Worm (Caenorhabditis elegans) whole organism, L3 larva: Measurements from ENCODE around the gene ins-12.

Experiments used
- R02D3.7 ChIP-seq: fragments of 150-350 bp; optimal IDR thresholded peaks from 2 replicates; lab custom pipeline; 2014; ENCODE audit warnings: missing biosample characterization, missing genetic modification characterization
- ZK546.5 ChIP-seq: sonication (generic microtip); optimal IDR thresholded peaks from 2 replicates; lab custom pipeline; 2017; ENCODE audit warnings: missing biosample characterization, missing genetic modification characterization
- aly-2 ChIP-seq: fragments of 150-350 bp; optimal IDR thresholded peaks from 2 replicates; lab custom pipeline; 2014; ENCODE audit warnings: missing biosample characterization, missing genetic modification characterization
- ama-1 ChIP-seq: fragments of 150-350 bp; optimal IDR thresholded peaks from 2 replicates; lab custom pipeline; 2018
- ceh-16 ChIP-seq: sonication (generic microtip); optimal IDR thresholded peaks from 2 replicates; lab custom pipeline; 2017; ENCODE audit warnings: missing biosample characterization, missing genetic modification characterization
- ceh-28 ChIP-seq: fragments of 150-350 bp; optimal IDR thresholded peaks from 2 replicates; lab custom pipeline; 2014; ENCODE audit warnings: missing biosample characterization, missing genetic modification reagents, missing genetic modification characterization
- ceh-82 ChIP-seq: fragments of 150-350 bp; optimal IDR thresholded peaks from 2 replicates; lab custom pipeline; 2014; ENCODE audit warnings: missing biosample characterization, missing genetic modification characterization
- egl-5 ChIP-seq: fragments of 150-350 bp; optimal IDR thresholded peaks from 2 replicates; lab custom pipeline; 2017; ENCODE audit warnings: missing biosample characterization, missing genetic modification reagents, missing genetic modification characterization, inconsistent platforms
- elt-1 ChIP-seq: fragments of 150-350 bp; optimal IDR thresholded peaks from 2 replicates; lab custom pipeline; 2014; ENCODE audit warnings: missing biosample characterization, missing genetic modification characterization
- elt-2 ChIP-seq: sonication (generic microtip); optimal IDR thresholded peaks from 2 replicates; lab custom pipeline; 2016; ENCODE audit warnings: missing genetic modification reagents, mild to moderate bottlenecking, missing genetic modification characterization, missing compliant biosample characterization
- elt-3 ChIP-seq, 3 experiments: fragments of 150-350 bp in 1 of 3; sonication (generic microtip) in 2 of 3; optimal IDR thresholded peaks; 2 replicates in 2 of 3; 4 replicates in 1 of 3; lab custom pipeline; 2014 to 2017; ENCODE audit warnings: missing biosample characterization in 3 of 3, missing genetic modification characterization in 3 of 3
- eor-1 ChIP-seq, 2 experiments: fragments of 150-350 bp; optimal IDR thresholded peaks; 2 replicates each; lab custom pipeline; 2014 to 2018; ENCODE audit warnings: missing biosample characterization in 2 of 2, missing genetic modification characterization in 2 of 2
- fkh-10 ChIP-seq: sonication (generic microtip); optimal IDR thresholded peaks from 2 replicates; lab custom pipeline; 2017; ENCODE audit warnings: missing biosample characterization, missing genetic modification reagents, missing genetic modification characterization
- fos-1 ChIP-seq: fragments of 150-350 bp; optimal IDR thresholded peaks from 2 replicates; lab custom pipeline; 2014; ENCODE audit warnings: missing biosample characterization, missing genetic modification characterization
- hmg-11 ChIP-seq: sonication (generic microtip); optimal IDR thresholded peaks from 2 replicates; lab custom pipeline; 2016; ENCODE audit warnings: missing genetic modification characterization, missing compliant biosample characterization
- lin-15B ChIP-seq: fragments of 150-350 bp; optimal IDR thresholded peaks from 2 replicates; lab custom pipeline; 2014; ENCODE audit warnings: missing biosample characterization, missing genetic modification characterization
- lin-39 ChIP-seq: fragments of 150-350 bp; optimal IDR thresholded peaks from 2 replicates; lab custom pipeline; 2018; ENCODE audit warnings: missing biosample characterization, missing genetic modification reagents, missing genetic modification characterization
- mml-1 ChIP-seq: fragments of 150-350 bp; sonication (generic microtip); optimal IDR thresholded peaks from 3 replicates; lab custom pipeline; 2014; ENCODE audit warnings: missing biosample characterization, missing genetic modification characterization
- nfya-1 ChIP-seq: sonication (generic microtip); optimal IDR thresholded peaks from 2 replicates; lab custom pipeline; 2017; ENCODE audit warnings: missing genetic modification characterization, mild to moderate bottlenecking, missing compliant biosample characterization, antibody characterized with exemption, moderate library complexity; ENCODE audit not compliant: insufficient read depth
- nhr-11 ChIP-seq: fragments of 150-350 bp; optimal IDR thresholded peaks from 2 replicates; lab custom pipeline; 2014; ENCODE audit warnings: missing biosample characterization, missing genetic modification characterization
- nhr-12 ChIP-seq: fragments of 150-350 bp; optimal IDR thresholded peaks from 2 replicates; lab custom pipeline; 2014; ENCODE audit warnings: missing biosample characterization, missing genetic modification characterization
- nhr-23 ChIP-seq: fragments of 150-350 bp; optimal IDR thresholded peaks from 2 replicates; lab custom pipeline; 2014; ENCODE audit warnings: missing biosample characterization, missing genetic modification reagents, missing genetic modification characterization
- nhr-25 ChIP-seq: sonication (generic microtip); optimal IDR thresholded peaks from 2 replicates; lab custom pipeline; 2017; ENCODE audit warnings: missing biosample characterization, missing genetic modification characterization
- nhr-28 ChIP-seq: fragments of 150-350 bp; optimal IDR thresholded peaks from 2 replicates; lab custom pipeline; 2014; ENCODE audit warnings: missing biosample characterization, missing genetic modification characterization
- nhr-77 ChIP-seq: fragments of 150-350 bp; optimal IDR thresholded peaks from 2 replicates; lab custom pipeline; 2014; ENCODE audit warnings: missing biosample characterization, missing genetic modification characterization
- pha-4 ChIP-seq: fragments of 150-350 bp; optimal IDR thresholded peaks from 2 replicates; lab custom pipeline; 2014; ENCODE audit warnings: missing biosample characterization, missing genetic modification reagents, missing genetic modification characterization
- pqm-1 ChIP-seq: fragments of 150-350 bp; optimal IDR thresholded peaks from 2 replicates; lab custom pipeline; 2017; ENCODE audit warnings: missing biosample characterization, missing genetic modification characterization, inconsistent platforms
- skn-1 ChIP-seq: fragments of 150-350 bp; optimal IDR thresholded peaks from 2 replicates; lab custom pipeline; 2014; ENCODE audit warnings: missing biosample characterization, missing genetic modification characterization
- snpc-4 ChIP-seq: fragments of 150-350 bp; optimal IDR thresholded peaks from 2 replicates; lab custom pipeline; 2014; ENCODE audit warnings: missing biosample characterization, missing genetic modification characterization
- tbx-2 ChIP-seq: sonication (generic microtip); optimal IDR thresholded peaks from 2 replicates; lab custom pipeline; 2016; ENCODE audit warnings: mild to moderate bottlenecking, missing genetic modification characterization, missing compliant biosample characterization
- unc-39 ChIP-seq: sonication (generic microtip); optimal IDR thresholded peaks from 4 replicates; lab custom pipeline; 2017; ENCODE audit warnings: missing biosample characterization, missing genetic modification characterization
- unc-62 ChIP-seq: fragments of 150-350 bp; sonication (generic microtip); optimal IDR thresholded peaks from 4 replicates; lab custom pipeline; 2014; ENCODE audit warnings: missing biosample characterization, missing genetic modification reagents, missing genetic modification characterization
- zag-1 ChIP-seq: fragments of 150-350 bp; optimal IDR thresholded peaks from 2 replicates; lab custom pipeline; 2014; ENCODE audit warnings: missing biosample characterization, missing genetic modification characterization
- ztf-4 ChIP-seq: fragments of 150-350 bp; optimal IDR thresholded peaks from 2 replicates; lab custom pipeline; 2014; ENCODE audit warnings: missing biosample characterization, missing genetic modification characterization

The ins-12 gene

DNA sequence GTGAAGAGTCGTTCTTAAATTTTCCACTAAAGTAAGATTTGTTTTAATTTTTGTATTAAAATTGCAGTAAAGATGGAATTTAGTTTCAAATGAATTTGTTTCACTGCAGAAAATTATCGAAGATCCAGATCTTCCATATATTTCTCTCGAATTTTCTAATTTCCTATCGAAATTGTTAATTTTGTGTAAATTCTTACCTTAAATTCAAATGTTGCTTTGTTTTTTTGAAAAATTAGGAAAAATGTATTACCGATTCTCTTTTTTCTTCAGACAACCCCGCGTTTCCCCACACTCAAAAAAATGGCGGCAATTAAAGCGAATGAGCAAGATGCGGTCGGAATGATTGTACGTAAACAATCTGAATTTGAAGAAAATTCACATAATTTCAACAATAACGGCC lies 4.7 kb upstream of the ins-12 start, which contains the start of gene C17C3.6:
C17C3.6 (plus strand) TSS at position 301 of the 400 bp plus-strand sequence.
- no peak for TF ChIP-seq R02D3.7 (tag; lab: Kevin White, UChicago)
- no peak for TF ChIP-seq nhr-23
- TF ChIP-seq zag-1 (tag; lab: Kevin White, UChicago) = no peak
- no peak for TF ChIP-seq nhr-25 (tag; lab: Kevin White, UChicago)
- TF ChIP-seq, all 47 proteins: peak for 0

DNA sequence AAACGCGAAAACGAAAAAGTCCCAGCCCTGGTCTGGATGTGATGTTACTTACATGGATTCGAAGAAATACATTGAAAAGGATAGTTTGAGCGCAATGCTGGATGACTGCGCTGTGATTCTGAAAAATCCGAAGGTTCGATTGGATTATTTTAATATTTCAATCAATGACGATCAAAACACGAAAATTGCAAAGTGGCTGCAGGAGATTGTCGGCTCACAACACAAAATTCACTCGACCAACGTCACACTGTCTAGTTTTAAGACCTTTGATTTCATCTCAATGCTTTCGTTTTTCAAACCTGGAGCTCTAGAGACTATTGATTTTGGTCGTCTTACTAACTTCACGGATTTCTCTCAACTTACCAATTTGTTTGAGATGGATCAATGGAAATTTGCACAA lies 2.9 kb upstream of the ins-12 start, which contains the start of gene C17C3.5:
C17C3.5 (plus strand) TSS at position 301 of the 400 bp plus-strand sequence.
- TF ChIP-seq skn-1 (tag; lab: Kevin White, UChicago) (no peak), nfya-1 (tag; lab: Kevin White, UChicago) (no peak), unc-62 (GFP tag; lab: Kevin White, UChicago) (no peak), fos-1 (tag; lab: Kevin White, UChicago) (no peak), pha-4 (tag; lab: Kevin White, UChicago) (no peak), elt-2 (no peak), elt-3 (tag; optimal IDR thresholded peaks at IDR 0.05; lab: Kevin White, UChicago) (no peak), unc-39 (no peak), ceh-82 (tag; lab: Kevin White, UChicago) (no peak), ztf-4 (tag; lab: Kevin White, UChicago) (no peak), elt-1 (tag; lab: Kevin White, UChicago) (no peak), ZK546.5 (tag; lab: Kevin White, UChicago) (no peak)

DNA sequence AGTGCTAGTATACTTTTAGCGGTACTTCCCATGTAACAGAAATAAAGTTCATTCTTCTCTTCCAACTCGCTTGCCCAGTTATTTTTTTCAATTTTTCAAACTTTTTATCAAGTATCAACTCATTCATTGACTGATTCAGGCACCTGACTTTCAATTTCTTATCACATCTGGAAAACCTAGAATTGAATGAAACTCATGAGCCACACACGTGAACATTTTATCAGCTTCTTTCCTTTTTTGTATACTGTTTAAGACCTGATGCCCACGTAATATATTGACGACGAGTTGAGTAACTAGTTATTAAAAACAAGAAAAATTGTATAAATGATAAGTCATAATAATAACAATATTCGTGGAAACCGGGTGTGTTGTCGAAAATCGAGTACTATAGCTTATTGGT lies 886 bp upstream of the ins-12 start:
- TF ChIP-seq elt-2 (peak; percentile 92), eor-1 (tag; optimal IDR thresholded peaks at IDR 0.05; lab: Kevin White, UChicago) (no peak), pha-4 (tag; lab: Kevin White, UChicago) (peak; percentile 67), pqm-1 (tag; lab: Kevin White, UChicago) (peak; percentile 95)

DNA sequence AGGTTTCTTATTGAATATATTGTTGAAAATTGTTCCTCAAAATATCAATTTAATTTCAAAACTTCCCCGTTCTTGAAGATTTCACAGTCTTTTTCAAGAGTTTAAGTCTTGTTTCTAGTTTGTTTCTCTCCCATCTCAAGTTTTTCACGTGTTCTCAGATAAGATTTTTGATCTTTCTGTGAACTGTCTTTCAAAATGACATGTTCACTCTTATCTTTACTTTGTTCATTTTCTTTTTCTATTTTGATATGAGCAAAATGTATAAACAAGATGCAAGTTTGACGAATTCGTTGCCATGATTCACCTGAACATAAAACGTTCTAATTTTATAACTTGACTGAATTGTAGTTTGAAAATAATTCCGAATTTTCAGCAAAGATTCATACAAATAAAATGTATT lies 371 bp downstream of the ins-12 start:
- TF ChIP-seq aly-2 (tag; lab: Kevin White, UChicago) = no peak
- TF ChIP-seq lin-15B (tag; lab: Kevin White, UChicago) = no peak
- no peak for TF ChIP-seq ztf-4 (tag; lab: Kevin White, UChicago)
- no peak for TF ChIP-seq elt-1 (tag; lab: Kevin White, UChicago)
- TF ChIP-seq egl-5 (tag; lab: Kevin White, UChicago) = no peak
- TF ChIP-seq skn-1 (tag; lab: Kevin White, UChicago) = no peak
- TF ChIP-seq ceh-82 (tag; lab: Kevin White, UChicago) = no peak
- TF ChIP-seq pha-4 (tag; lab: Kevin White, UChicago) = no peak
- TF ChIP-seq hmg-11 (tag; lab: Kevin White, UChicago) = no peak
- no peak for TF ChIP-seq unc-39
- TF ChIP-seq ceh-28 (tag; lab: Kevin White, UChicago) = no peak
- TF ChIP-seq R02D3.7 (tag; lab: Kevin White, UChicago) = no peak
- TF ChIP-seq nhr-11 (tag; lab: Kevin White, UChicago) = no peak
- TF ChIP-seq elt-2 = peak; percentile 33
- TF ChIP-seq pqm-1 (tag; lab: Kevin White, UChicago) = peak; percentile 24
- no peak for TF ChIP-seq ceh-16 (tag; lab: Kevin White, UChicago)

DNA sequence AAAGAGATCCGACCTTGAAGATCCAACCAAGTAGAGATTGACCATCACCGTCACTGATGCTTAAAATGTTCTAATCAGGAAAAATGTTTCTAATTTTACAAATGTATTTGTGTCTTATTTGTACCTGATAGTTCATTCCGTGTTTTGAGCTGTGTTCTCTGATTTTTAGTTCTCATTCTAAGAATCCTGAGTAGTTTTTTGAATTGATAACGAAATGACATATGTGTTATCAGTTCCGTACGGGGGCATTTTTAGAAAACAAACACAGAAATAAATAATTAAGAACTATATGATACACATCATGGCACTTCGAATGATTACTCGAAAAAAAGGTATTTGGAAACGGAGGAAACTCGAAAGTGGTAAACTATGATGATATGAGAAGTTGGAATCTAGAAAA lies 1.1 kb downstream of the ins-12 start:
- TF ChIP-seq ama-1 (no peak), elt-2 (peak; percentile 72)

DNA sequence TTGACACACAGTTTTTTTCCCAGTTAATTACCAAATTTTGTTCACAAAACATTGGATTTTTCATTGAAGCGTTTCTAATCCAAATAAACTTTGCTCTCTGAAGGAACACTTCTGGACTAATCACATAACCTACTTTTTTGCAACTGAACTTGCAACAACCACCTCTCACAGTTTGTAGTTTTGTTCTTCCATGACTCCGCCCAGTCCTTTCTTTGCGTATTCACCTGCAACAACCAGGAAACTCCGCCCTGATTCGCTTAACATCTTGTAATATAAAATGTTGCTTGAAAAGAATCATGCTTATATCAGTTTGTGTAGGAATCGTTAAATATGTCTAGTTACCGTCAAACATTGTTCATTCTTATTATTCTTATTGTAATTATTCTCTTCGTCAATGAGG lies 2.0 kb downstream of the ins-12 start, which contains the start of gene ins-11:
ins-11 (plus strand) TSS at position 301 of the 400 bp plus-strand sequence.
- TF ChIP-seq hmg-11 (tag; lab: Kevin White, UChicago) = no peak
- TF ChIP-seq nhr-77 (tag; lab: Kevin White, UChicago) = no peak
- no peak for TF ChIP-seq snpc-4
- TF ChIP-seq skn-1 (tag; lab: Kevin White, UChicago) = no peak
- TF ChIP-seq elt-3 (tag; optimal IDR thresholded peaks at IDR 0.05; lab: Kevin White, UChicago) = no peak
- TF ChIP-seq nhr-12 = no peak
- no peak for TF ChIP-seq ceh-28 (tag; lab: Kevin White, UChicago)
- TF ChIP-seq fkh-10 (GFP tag; lab: Kevin White, UChicago) = no peak
- no peak for TF ChIP-seq pha-4 (tag; lab: Kevin White, UChicago)
- TF ChIP-seq fos-1 (tag; lab: Kevin White, UChicago) = no peak
- no peak for TF ChIP-seq tbx-2 (tag; lab: Kevin White, UChicago)
- no peak for TF ChIP-seq mml-1 (tag; lab: Kevin White, UChicago)
- no peak for TF ChIP-seq unc-39
- no peak for TF ChIP-seq nfya-1 (tag; lab: Kevin White, UChicago)
- TF ChIP-seq egl-5 (tag; lab: Kevin White, UChicago) = no peak
- no peak for TF ChIP-seq nhr-28
- no peak for TF ChIP-seq ceh-82 (tag; lab: Kevin White, UChicago)
- no peak for TF ChIP-seq lin-39
- TF ChIP-seq ztf-4 (tag; lab: Kevin White, UChicago) = no peak
